Worm (Caenorhabditis elegans) whole organism, late embryonic: Measurements from ENCODE around the gene srh-37.

ENCODE experiments used
- T23F11.4 ChIP-seq: fragments of 200-800 bp; sonication (Bioruptor generic); optimal IDR thresholded peaks from 2 replicates; lab custom pipeline; 2018; ENCODE audit warnings: mild to moderate bottlenecking, missing genetic modification characterization, missing compliant biosample characterization
- ama-1 ChIP-seq: fragments of 150-350 bp; optimal IDR thresholded peaks from 2 replicates; lab custom pipeline; 2014
- ceh-18 ChIP-seq: sonication (generic microtip); optimal IDR thresholded peaks from 2 replicates; lab custom pipeline; 2016; ENCODE audit warnings: missing genetic modification characterization, missing compliant biosample characterization
- ceh-30 ChIP-seq: fragments of 150-350 bp; optimal IDR thresholded peaks from 2 replicates; lab custom pipeline; 2014; ENCODE audit warnings: missing biosample characterization, missing genetic modification characterization
- ceh-45 ChIP-seq: fragments of 200-800 bp; sonication (Bioruptor generic); IDR thresholded peaks from 2 replicates; pipeline ENCODE4 v1.3.6; 2022; ENCODE audit warnings: missing genetic modification reagents, missing genetic modification characterization, missing compliant biosample characterization
- ceh-9 ChIP-seq: sonication (generic microtip); optimal IDR thresholded peaks from 2 replicates; lab custom pipeline; 2016; ENCODE audit warnings: mild to moderate bottlenecking, missing genetic modification characterization, inconsistent platforms, missing compliant biosample characterization
- dmd-4 ChIP-seq: sonication (generic microtip); optimal IDR thresholded peaks from 2 replicates; lab custom pipeline; 2016; ENCODE audit warnings: borderline replicate concordance, missing genetic modification characterization, missing compliant biosample characterization
- dve-1 ChIP-seq: sonication (generic microtip); optimal IDR thresholded peaks from 2 replicates; lab custom pipeline; 2017; ENCODE audit warnings: antibody characterized with exemption, mild to moderate bottlenecking, missing genetic modification characterization, missing compliant biosample characterization
- elt-2 ChIP-seq: sonication (generic microtip); optimal IDR thresholded peaks from 2 replicates; lab custom pipeline; 2016; ENCODE audit warnings: missing genetic modification reagents, missing genetic modification characterization, missing compliant biosample characterization
- fax-1 ChIP-seq: sonication (generic microtip); optimal IDR thresholded peaks from 2 replicates; lab custom pipeline; 2016; ENCODE audit warnings: missing genotype, missing genetic modification characterization, missing compliant biosample characterization
- fkh-10 ChIP-seq: fragments of 150-350 bp; optimal IDR thresholded peaks from 2 replicates; lab custom pipeline; 2014; ENCODE audit warnings: missing biosample characterization, missing genetic modification reagents, missing genetic modification characterization
- fkh-6 ChIP-seq: sonication (generic microtip); optimal IDR thresholded peaks from 2 replicates; lab custom pipeline; 2016; ENCODE audit warnings: missing genetic modification characterization, missing compliant biosample characterization
- hlh-15 ChIP-seq: sonication (generic microtip); optimal IDR thresholded peaks from 2 replicates; lab custom pipeline; 2016; ENCODE audit warnings: missing genetic modification characterization, missing compliant biosample characterization
- hlh-30 ChIP-seq: sonication (generic microtip); optimal IDR thresholded peaks from 2 replicates; lab custom pipeline; 2017; ENCODE audit warnings: antibody characterized with exemption, missing genetic modification characterization, missing compliant biosample characterization; ENCODE audit not compliant: insufficient read depth
- madf-2 ChIP-seq: sonication (generic microtip); optimal IDR thresholded peaks from 2 replicates; lab custom pipeline; 2017; ENCODE audit warnings: missing genetic modification characterization, missing compliant biosample characterization
- mec-3 ChIP-seq: sonication (generic microtip); optimal IDR thresholded peaks from 2 replicates; lab custom pipeline; 2016; ENCODE audit warnings: borderline replicate concordance, missing genetic modification characterization, missing compliant biosample characterization
- nfya-1 ChIP-seq: sonication (generic microtip); optimal IDR thresholded peaks from 2 replicates; lab custom pipeline; 2017; ENCODE audit warnings: missing genetic modification characterization, mild to moderate bottlenecking, missing compliant biosample characterization, antibody characterized with exemption, moderate library complexity
- nhr-232 ChIP-seq: sonication (generic microtip); optimal IDR thresholded peaks from 2 replicates; lab custom pipeline; 2016; ENCODE audit warnings: missing genetic modification characterization, missing compliant biosample characterization
- pag-3 ChIP-seq: sonication (generic microtip); optimal IDR thresholded peaks from 2 replicates; lab custom pipeline; 2016; ENCODE audit warnings: missing compliant biosample characterization, missing genetic modification characterization, borderline replicate concordance
- pqm-1 ChIP-seq: sonication (generic microtip); optimal IDR thresholded peaks from 2 replicates; lab custom pipeline; 2016; ENCODE audit warnings: missing genetic modification characterization, missing compliant biosample characterization
- pros-1 ChIP-seq: fragments of 150-350 bp; optimal IDR thresholded peaks from 2 replicates; lab custom pipeline; 2014; ENCODE audit warnings: missing biosample characterization, missing genetic modification reagents, missing genetic modification characterization
- rnt-1 ChIP-seq: sonication (generic microtip); optimal IDR thresholded peaks from 2 replicates; lab custom pipeline; 2016; ENCODE audit warnings: missing genetic modification characterization, missing compliant biosample characterization
- sox-2 ChIP-seq: fragments of 200-800 bp; sonication (Bioruptor generic); IDR thresholded peaks from 2 replicates; pipeline ENCODE4 v1.3.6; 2022; ENCODE audit warnings: missing genetic modification reagents, missing genetic modification characterization, missing compliant biosample characterization
- tbx-7 ChIP-seq: sonication (generic microtip); optimal IDR thresholded peaks from 2 replicates; lab custom pipeline; 2016; ENCODE audit warnings: missing genotype, missing genetic modification characterization, missing compliant biosample characterization
- unc-3 ChIP-seq, 2 experiments: fragments of 200-800 bp in 1 of 2; sonication (Bioruptor generic) in 1 of 2; sonication (generic microtip) in 1 of 2; conservative IDR thresholded peaks in 1 of 2; optimal IDR thresholded peaks in 1 of 2; 2 replicates each; pipeline versions ENCODE4 v1.3.6 to Lab custom; 2016 to 2022; ENCODE audit warnings: missing compliant biosample characterization in 2 of 2, missing genetic modification characterization in 2 of 2, missing genetic modification reagents in 1 of 2
- unc-86 ChIP-seq: sonication (generic microtip); optimal IDR thresholded peaks from 2 replicates; lab custom pipeline; 2016; ENCODE audit warnings: missing genetic modification characterization, missing compliant biosample characterization
- ztf-16 ChIP-seq: sonication (generic microtip); optimal IDR thresholded peaks from 2 replicates; lab custom pipeline; 2017; ENCODE audit warnings: missing genetic modification characterization, missing compliant biosample characterization

The srh-37 gene

ce11 chrV:487980-488379 is 24.3 kb downstream of the srh-37 start:
- no peak for TF ChIP-seq fkh-10 (GFP tag; lab: Kevin White, UChicago)
- TF ChIP-seq ceh-45 (GFP tag; lab: Robert Waterston, UW), result no peak
- no peak for TF ChIP-seq tbx-7 (tag; lab: Kevin White, UChicago)
- TF ChIP-seq nhr-232 (tag; lab: Kevin White, UChicago), result no peak
- TF ChIP-seq madf-2 (tag; lab: Kevin White, UChicago), result no peak

ce11 chrV:486684-487083 is 25.6 kb downstream of the srh-37 start, which contains the start of gene nhr-211:
Gene nhr-211, plus strand, starts transcription at chrV:486984.
- TF ChIP-seq pag-3 (tag; lab: Kevin White, UChicago), result no peak
- TF ChIP-seq pqm-1 (tag; lab: Kevin White, UChicago), result no peak
- TF ChIP-seq hlh-30 (tag; lab: Kevin White, UChicago), result no peak
- no peak for TF ChIP-seq mec-3 (tag; lab: Kevin White, UChicago)
- TF ChIP-seq ceh-30, result no peak
- TF ChIP-seq T23F11.4 (GFP tag; lab: Kevin White, UChicago), result no peak

ce11 chrV:484285-484890 is 27.9 kb downstream of the srh-37 start, which contains the start of gene nhr-212:
Gene nhr-212, plus strand, starts transcription at chrV:484857.
- no peak for TF ChIP-seq nhr-232 (tag; lab: Kevin White, UChicago)
- TF ChIP-seq dve-1, result no peak
- TF ChIP-seq nfya-1 (tag; lab: Kevin White, UChicago), result no peak
- no peak for TF ChIP-seq unc-3 (GFP tag; conservative IDR thresholded peaks at IDR 0.05; lab: Robert Waterston, UW)
- TF ChIP-seq unc-3 (tag; optimal IDR thresholded peaks at IDR 0.05; lab: Kevin White, UChicago), result no peak
- no peak for TF ChIP-seq fkh-6 (tag; lab: Kevin White, UChicago)
- no peak for TF ChIP-seq pag-3 (tag; lab: Kevin White, UChicago)
- TF ChIP-seq dmd-4, result no peak
- TF ChIP-seq fax-1 (tag; lab: Kevin White, UChicago), result no peak
- TF ChIP-seq sox-2 (GFP tag; lab: Robert Waterston, UW), result no peak
- TF ChIP-seq ceh-9, result no peak

- no peak for TF ChIP-seq hlh-15 (tag; lab: Kevin White, UChicago)
- peak; percentile 59 for TF ChIP-seq elt-2
- TF ChIP-seq, all 69 proteins: peak for 1
Observed at ce11 chrV:483289-483795, 29.0 kb downstream of the srh-37 start, which contains the start of gene nhr-130. Gene nhr-130, minus strand, starts transcription at chrV:483339.

ce11 chrV:482860-483259 is 29.5 kb downstream of the srh-37 start:
- TF ChIP-seq pros-1 (tag; lab: Kevin White, UChicago) (no peak), nfya-1 (tag; lab: Kevin White, UChicago) (peak; percentile 34)

- TF ChIP-seq rnt-1 (tag; lab: Kevin White, UChicago), result no peak
Observed at ce11 chrV:479046-479445, 33.3 kb downstream of the srh-37 start.

ce11 chrV:477664-478212 is 34.6 kb downstream of the srh-37 start, which contains the start of gene nhr-55:
Gene nhr-55, plus strand, starts transcription at chrV:478162.
- TF ChIP-seq mec-3 (tag; lab: Kevin White, UChicago) (no peak), ama-1 (no peak), unc-86 (tag; lab: Kevin White, UChicago) (no peak), ceh-18 (tag; lab: Kevin White, UChicago) (no peak), T23F11.4 (GFP tag; lab: Kevin White, UChicago) (no peak), hlh-15 (tag; lab: Kevin White, UChicago) (no peak), ztf-16 (no peak)
